Worm (Caenorhabditis elegans) whole organism, young adult: Measurements from ENCODE around the gene txt-19.
A peak's percentile ranks its signal among the peaks of the same experiment; 100 is the strongest.

Source experiments
- B0035.1 ChIP-seq: sonication (generic microtip); optimal IDR thresholded peaks from 2 replicates; lab custom pipeline; 2016; ENCODE audit warnings: missing genetic modification characterization, mild to moderate bottlenecking, missing compliant biosample characterization, missing genotype, missing genetic modification reagents
- B0261.1 ChIP-seq: sonication (generic microtip); optimal IDR thresholded peaks from 2 replicates; lab custom pipeline; 2016; ENCODE audit warnings: mild to moderate bottlenecking, missing genetic modification characterization, moderate library complexity, missing compliant biosample characterization
- C06A6.2 ChIP-seq: fragments of 200-800 bp; sonication (Bioruptor generic); conservative IDR thresholded peaks from 2 replicates; pipeline ENCODE4 v1.3.6; 2022; ENCODE audit warnings: missing genetic modification characterization, missing compliant biosample characterization
- F10E7.11 ChIP-seq: sonication (generic microtip); optimal IDR thresholded peaks from 2 replicates; lab custom pipeline; 2017; ENCODE audit warnings: mild to moderate bottlenecking, missing genetic modification characterization, moderate library complexity, missing compliant biosample characterization
- F23B12.7 ChIP-seq: sonication (generic microtip); optimal IDR thresholded peaks from 2 replicates; lab custom pipeline; 2017; ENCODE audit warnings: missing genetic modification characterization, mild to moderate bottlenecking, missing compliant biosample characterization, antibody characterized with exemption, moderate library complexity; ENCODE audit not compliant: insufficient read depth
- F33H1.4 ChIP-seq: fragments of 200-800 bp; sonication (Bioruptor generic); IDR thresholded peaks from 2 replicates; pipeline ENCODE4 v1.3.6; 2022; ENCODE audit warnings: missing genetic modification reagents, missing genetic modification characterization, missing compliant biosample characterization
- F37B4.10 ChIP-seq: fragments of 200-800 bp; sonication (Bioruptor generic); IDR thresholded peaks from 2 replicates; pipeline ENCODE4 v1.3.6; 2022; ENCODE audit warnings: missing genetic modification characterization, missing compliant biosample characterization
- F39B2.1 ChIP-seq: fragments of 200-800 bp; sonication (Bioruptor generic); IDR thresholded peaks from 2 replicates; pipeline ENCODE4 v1.3.6; 2022; ENCODE audit warnings: missing genetic modification reagents, missing genetic modification characterization, missing compliant biosample characterization
- K12H6.12 ChIP-seq: fragments of 200-800 bp; sonication (Bioruptor generic); optimal IDR thresholded peaks from 2 replicates; lab custom pipeline; 2018; ENCODE audit warnings: mild to moderate bottlenecking, missing genetic modification characterization, missing compliant biosample characterization
- T26A5.8 ChIP-seq: sonication (generic microtip); optimal IDR thresholded peaks from 2 replicates; lab custom pipeline; 2016; ENCODE audit warnings: missing genetic modification characterization, missing compliant biosample characterization
- Y53G8AR.9 ChIP-seq: fragments of 200-800 bp; sonication (Bioruptor generic); conservative IDR thresholded peaks from 2 replicates; pipeline ENCODE4 v1.3.6; 2022; ENCODE audit warnings: missing genetic modification reagents, missing genetic modification characterization, missing compliant biosample characterization
- ama-1 ChIP-seq, 3 experiments: fragments of 150-350 bp in 1 of 3; sonication (generic microtip) in 2 of 3; optimal IDR thresholded peaks; 2 replicates each; lab custom pipeline; 2014 to 2018; ENCODE audit warnings: missing biosample characterization in 2 of 3, missing genetic modification characterization in 2 of 3, missing genetic modification reagents in 2 of 3
- athp-1 ChIP-seq: sonication (generic microtip); optimal IDR thresholded peaks from 2 replicates; lab custom pipeline; 2017; ENCODE audit warnings: mild to moderate bottlenecking, missing genetic modification characterization, missing compliant biosample characterization
- bed-1 ChIP-seq: fragments of 200-800 bp; sonication (Bioruptor generic); IDR thresholded peaks from 2 replicates; pipeline ENCODE4 v1.3.6; 2022; ENCODE audit warnings: missing genetic modification reagents, missing genetic modification characterization, missing compliant biosample characterization
- cebp-1 ChIP-seq, 2 experiments: fragments of 200-800 bp in 1 of 2; sonication (Bioruptor generic) in 1 of 2; sonication (generic microtip) in 1 of 2; IDR thresholded peaks in 1 of 2; optimal IDR thresholded peaks in 1 of 2; 2 replicates each; pipeline versions ENCODE4 v1.3.6 to Lab custom; 2017 to 2022; ENCODE audit warnings: missing compliant biosample characterization in 2 of 2, missing genetic modification characterization in 2 of 2, mild to moderate bottlenecking in 1 of 2, missing genetic modification reagents in 1 of 2, moderate library complexity in 1 of 2
- chd-7 ChIP-seq: sonication (generic microtip); optimal IDR thresholded peaks from 2 replicates; lab custom pipeline; 2016; ENCODE audit warnings: mild to moderate bottlenecking, missing genetic modification characterization, moderate library complexity, missing compliant biosample characterization
- efl-1 ChIP-seq: fragments of 150-350 bp; optimal IDR thresholded peaks from 2 replicates; lab custom pipeline; 2014; ENCODE audit warnings: missing biosample characterization, missing genetic modification reagents, missing genetic modification characterization
- him-1 ChIP-seq: sonication (generic microtip); optimal IDR thresholded peaks from 2 replicates; lab custom pipeline; 2016; ENCODE audit warnings: missing genotype, missing genetic modification reagents, missing genetic modification characterization, missing compliant biosample characterization
- hlh-26 ChIP-seq: fragments of 200-800 bp; sonication (Bioruptor generic); conservative IDR thresholded peaks from 2 replicates; pipeline ENCODE4 v1.3.6; 2022; ENCODE audit warnings: missing genetic modification reagents, missing genetic modification characterization, missing compliant biosample characterization
- hmg-1.2 ChIP-seq: fragments of 200-800 bp; sonication (Bioruptor generic); IDR thresholded peaks from 2 replicates; pipeline ENCODE4 v1.3.6; 2022; ENCODE audit warnings: missing genetic modification reagents, missing genetic modification characterization, missing compliant biosample characterization
- hrde-1 ChIP-seq: sonication (generic microtip); optimal IDR thresholded peaks from 2 replicates; lab custom pipeline; 2016; ENCODE audit warnings: missing genetic modification characterization, mild to moderate bottlenecking, missing compliant biosample characterization, moderate library complexity, missing genotype, missing genetic modification reagents, borderline replicate concordance
- lag-1 ChIP-seq: fragments of 200-800 bp; sonication (Bioruptor generic); IDR thresholded peaks from 2 replicates; pipeline ENCODE4 v1.3.6; 2022; ENCODE audit warnings: missing genetic modification reagents, missing genetic modification characterization, missing compliant biosample characterization
- let-526 ChIP-seq: fragments of 200-800 bp; sonication (Bioruptor generic); IDR thresholded peaks from 2 replicates; pipeline ENCODE4 v1.3.6; 2022; ENCODE audit warnings: missing genetic modification reagents, missing genetic modification characterization, missing compliant biosample characterization
- lin-40 ChIP-seq: sonication (generic microtip); optimal IDR thresholded peaks from 2 replicates; lab custom pipeline; 2016; ENCODE audit warnings: missing genetic modification characterization, mild to moderate bottlenecking, missing compliant biosample characterization, missing genotype, missing genetic modification reagents
- lin-54 ChIP-seq: fragments of 200-800 bp; sonication (Bioruptor generic); optimal IDR thresholded peaks from 2 replicates; lab custom pipeline; 2018; ENCODE audit warnings: mild to moderate bottlenecking, missing genetic modification characterization, missing compliant biosample characterization
- lir-1 ChIP-seq: fragments of 200-800 bp; sonication (Bioruptor generic); conservative IDR thresholded peaks from 2 replicates; pipeline ENCODE4 v1.3.6; 2022; ENCODE audit warnings: missing genetic modification reagents, missing genetic modification characterization, missing compliant biosample characterization
- lsl-1 ChIP-seq: fragments of 200-800 bp; sonication (Bioruptor generic); optimal IDR thresholded peaks from 2 replicates; lab custom pipeline; 2018; ENCODE audit warnings: mild to moderate bottlenecking, missing genetic modification characterization, moderate library complexity, missing compliant biosample characterization
- mel-28 ChIP-seq: sonication (generic microtip); optimal IDR thresholded peaks from 2 replicates; lab custom pipeline; 2016; ENCODE audit warnings: borderline replicate concordance, mild to moderate bottlenecking, missing genetic modification characterization, missing compliant biosample characterization
- mxl-1 ChIP-seq: sonication (generic microtip); optimal IDR thresholded peaks from 2 replicates; lab custom pipeline; 2016; ENCODE audit warnings: missing genetic modification characterization, missing compliant biosample characterization
- nhr-27 ChIP-seq: fragments of 200-800 bp; sonication (Bioruptor generic); optimal IDR thresholded peaks from 2 replicates; lab custom pipeline; 2018; ENCODE audit warnings: mild to moderate bottlenecking, missing genetic modification characterization, moderate library complexity, missing compliant biosample characterization
- repo-1 ChIP-seq: sonication (generic microtip); optimal IDR thresholded peaks from 2 replicates; lab custom pipeline; 2017; ENCODE audit warnings: mild to moderate bottlenecking, missing genetic modification characterization, missing compliant biosample characterization
- rpc-1 ChIP-seq, 2 experiments: fragments of 150-350 bp in 1 of 2; sonication (generic microtip) in 1 of 2; optimal IDR thresholded peaks; 2 replicates each; lab custom pipeline; 2014 to 2018; ENCODE audit warnings: missing biosample characterization in 1 of 2, missing genetic modification characterization in 1 of 2, missing genetic modification reagents in 1 of 2, missing genotype in 1 of 2
- sea-2 ChIP-seq: fragments of 200-800 bp; sonication (Bioruptor generic); IDR thresholded peaks from 2 replicates; pipeline ENCODE4 v1.3.6; 2022; ENCODE audit warnings: missing genetic modification characterization, missing compliant biosample characterization
- snpc-1.1 ChIP-seq: sonication (generic microtip); optimal IDR thresholded peaks from 2 replicates; lab custom pipeline; 2017; ENCODE audit warnings: missing genetic modification characterization, mild to moderate bottlenecking, missing compliant biosample characterization, antibody characterized with exemption, moderate library complexity, missing genotype, missing genetic modification reagents; ENCODE audit not compliant: insufficient read depth
- snpc-4 ChIP-seq, 5 experiments: fragments of 150-350 bp in 1 of 5; sonication (generic microtip) in 4 of 5; optimal IDR thresholded peaks; 2 replicates each; lab custom pipeline; 2014 to 2018; ENCODE audit warnings: missing genetic modification characterization in 5 of 5, missing biosample characterization in 3 of 5, antibody characterized with exemption in 2 of 5, mild to moderate bottlenecking in 2 of 5, missing compliant biosample characterization in 2 of 5, missing genotype in 2 of 5, moderate library complexity in 2 of 5, missing genetic modification reagents in 1 of 5
- unc-130 ChIP-seq: sonication (generic microtip); optimal IDR thresholded peaks from 2 replicates; lab custom pipeline; 2016; ENCODE audit warnings: missing genetic modification reagents, missing genetic modification characterization, missing compliant biosample characterization
- xnd-1 ChIP-seq: sonication (generic microtip); optimal IDR thresholded peaks from 2 replicates; lab custom pipeline; 2016; ENCODE audit warnings: missing genotype, missing genetic modification reagents, missing genetic modification characterization, missing compliant biosample characterization
- zfh-2 ChIP-seq: fragments of 200-800 bp; sonication (Bioruptor generic); conservative IDR thresholded peaks from 2 replicates; pipeline ENCODE4 v1.3.6; 2022; ENCODE audit warnings: missing genetic modification reagents, missing genetic modification characterization, missing compliant biosample characterization
- ztf-3 ChIP-seq: fragments of 200-800 bp; sonication (Bioruptor generic); optimal IDR thresholded peaks from 2 replicates; lab custom pipeline; 2018; ENCODE audit warnings: mild to moderate bottlenecking, missing genetic modification characterization, missing compliant biosample characterization
- ztf-6 ChIP-seq: fragments of 200-800 bp; sonication (Bioruptor generic); IDR thresholded peaks from 2 replicates; pipeline ENCODE4 v1.3.6; 2022; ENCODE audit warnings: missing genetic modification reagents, missing genetic modification characterization, missing compliant biosample characterization

The txt-19 gene

ce11 chrIV:12842895-12843294 lies 2.8 kb upstream of the txt-19 start:
- peak; percentile 28; the same call in 1 of the 2 replicates for TF ChIP-seq hmg-1.2 (GFP tag; lab: Robert Waterston, UW)
- TF ChIP-seq rpc-1 (optimal IDR thresholded peaks at IDR 0.05; lab: Kevin White, UChicago): no peak
- no peak for TF ChIP-seq rpc-1 (tag; optimal IDR thresholded peaks at IDR 0.05; lab: Kevin White, UChicago)
- TF ChIP-seq, all 124 proteins: peak for 1

DNA sequence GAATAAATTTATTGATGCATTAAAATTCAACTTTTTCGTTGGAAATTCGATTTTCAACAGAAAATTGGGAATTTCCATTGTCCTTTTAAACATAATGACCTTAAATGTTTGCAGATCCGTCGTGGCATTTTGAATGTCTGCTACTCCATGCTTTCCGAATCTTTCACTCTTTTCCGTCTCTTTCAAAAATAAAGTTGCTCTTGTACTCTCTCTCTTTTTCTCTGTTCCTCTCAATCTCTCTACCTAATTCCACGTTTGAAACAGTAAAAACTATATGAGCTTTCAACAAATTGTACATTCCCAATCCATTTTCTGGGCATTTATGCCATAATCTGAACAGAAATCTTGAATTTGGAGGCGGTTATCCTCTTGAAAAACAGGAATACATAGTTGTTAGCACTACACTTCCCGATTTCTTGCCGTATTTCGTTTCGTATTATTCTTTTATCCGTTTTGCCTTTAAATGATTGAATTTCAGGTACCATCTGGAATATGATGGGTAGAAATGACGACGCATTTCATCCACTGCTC lies 3.4 kb downstream of the txt-19 start, which contains the start of gene srf-3:
Gene srf-3, plus strand, starts transcription at position 481 of the 531 bp plus-strand sequence.
- TF ChIP-seq repo-1 (tag; lab: Kevin White, UChicago) (no peak), hmg-1.2 (GFP tag; lab: Robert Waterston, UW) (peak; percentile 59; the same call in 1 of the 2 replicates)

DNA sequence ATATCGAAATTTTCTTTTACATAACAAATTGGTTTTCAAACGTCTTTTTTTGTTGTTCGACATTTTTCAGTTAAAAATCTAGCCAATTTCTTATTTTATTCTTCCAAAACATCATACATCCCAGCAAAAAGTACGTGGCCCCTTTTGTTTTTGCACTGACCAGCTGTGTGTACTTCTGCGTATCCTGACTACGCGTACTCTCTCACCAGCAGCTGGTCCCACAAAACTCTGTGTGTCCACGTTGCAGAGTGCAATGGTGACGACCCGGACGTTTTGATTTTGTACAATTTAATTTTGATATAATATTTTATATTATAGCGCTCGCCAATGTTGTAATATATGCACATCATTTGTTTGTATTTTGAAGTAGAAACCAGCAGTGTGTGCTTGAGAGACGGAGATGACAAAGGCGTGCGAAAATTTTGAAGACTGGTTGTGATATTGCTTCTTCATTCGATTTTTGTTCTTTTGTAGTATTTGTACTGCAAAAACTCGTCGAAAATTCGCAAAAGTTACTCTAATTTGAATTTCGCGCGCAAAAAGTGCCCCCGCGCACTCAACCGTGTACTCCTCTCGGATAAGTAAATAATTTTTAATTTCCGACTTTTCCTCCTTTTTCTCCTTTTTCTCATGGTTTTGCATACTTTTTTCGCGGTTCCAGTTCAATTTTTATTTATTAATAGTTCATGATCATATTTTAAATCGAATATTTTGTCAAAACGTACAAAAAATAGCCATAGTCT lies 8.8 kb downstream of the txt-19 start:
- no peak for TF ChIP-seq athp-1 (tag; lab: Kevin White, UChicago)
- TF ChIP-seq him-1 (tag; lab: Kevin White, UChicago): no peak
- TF ChIP-seq hlh-26 (GFP tag; lab: Robert Waterston, UW): no peak
- TF ChIP-seq lag-1 (GFP tag; lab: Robert Waterston, UW): no peak
- TF ChIP-seq lin-40 (tag; lab: Kevin White, UChicago): no peak
- TF ChIP-seq K12H6.12: no peak
- TF ChIP-seq snpc-1.1: no peak
- no peak for TF ChIP-seq ama-1 (optimal IDR thresholded peaks at IDR 0.05; lab: Kevin White, UChicago)
- TF ChIP-seq ama-1 (GFP tag; optimal IDR thresholded peaks at IDR 0.05; lab: Kevin White, UChicago): no peak
- no peak for TF ChIP-seq nhr-27 (tag; lab: Kevin White, UChicago)
- no peak for TF ChIP-seq F23B12.7 (tag; lab: Kevin White, UChicago)
- TF ChIP-seq F37B4.10: no peak
- no peak for TF ChIP-seq let-526
- no peak for TF ChIP-seq sea-2 (GFP tag; lab: Robert Waterston, UW)
- peak; percentile 57; the same call in 1 of the 2 replicates for TF ChIP-seq hmg-1.2 (GFP tag; lab: Robert Waterston, UW)
- TF ChIP-seq lsl-1: peak; percentile 22
- TF ChIP-seq ztf-3 (GFP tag; lab: Kevin White, UChicago): no peak
- TF ChIP-seq F10E7.11 (tag; lab: Kevin White, UChicago): no peak
- TF ChIP-seq zfh-2 (GFP tag; lab: Robert Waterston, UW): no peak
- no peak for TF ChIP-seq snpc-4 (GFP tag; optimal IDR thresholded peaks at IDR 0.05; lab: Kevin White, UChicago)
- peak in 1 of 4 experiments; percentile 10 for TF ChIP-seq snpc-4 (tag; optimal IDR thresholded peaks at IDR 0.05; lab: Kevin White, UChicago)
- peak; percentile 60 for TF ChIP-seq efl-1 (GFP tag; lab: Kevin White, UChicago)
- TF ChIP-seq mxl-1 (tag; lab: Kevin White, UChicago): no peak
- no peak for TF ChIP-seq unc-130
- no peak for TF ChIP-seq xnd-1
- TF ChIP-seq mel-28 (tag; lab: Kevin White, UChicago): no peak
- TF ChIP-seq T26A5.8 (tag; lab: Kevin White, UChicago): no peak
- TF ChIP-seq F33H1.4 (GFP tag; lab: Robert Waterston, UW): no peak
- no peak for TF ChIP-seq lir-1 (GFP tag; lab: Robert Waterston, UW)
- TF ChIP-seq cebp-1 (GFP tag; IDR thresholded peaks at IDR 0.05; lab: Robert Waterston, UW): no peak
- no peak for TF ChIP-seq cebp-1 (tag; optimal IDR thresholded peaks at IDR 0.05; lab: Kevin White, UChicago)
- TF ChIP-seq C06A6.2 (GFP tag; lab: Robert Waterston, UW): no peak
- no peak for TF ChIP-seq ztf-6 (GFP tag; lab: Robert Waterston, UW)
- peak; percentile 32 for TF ChIP-seq lin-54 (GFP tag; lab: Kevin White, UChicago)
- TF ChIP-seq bed-1: no peak
- no peak for TF ChIP-seq B0261.1 (tag; lab: Kevin White, UChicago)
- no peak for TF ChIP-seq F39B2.1
- TF ChIP-seq B0035.1 (tag; lab: Kevin White, UChicago): no peak
- no peak for TF ChIP-seq hrde-1
- no peak for TF ChIP-seq chd-7 (tag; lab: Kevin White, UChicago)
- no peak for TF ChIP-seq Y53G8AR.9
